Worm (Caenorhabditis elegans) whole organism, early embryonic: ENCODE measurements around the gene F14D2.19.

ENCODE experiments used
- B0310.2 ChIP-seq: sonication (generic microtip); optimal IDR thresholded peaks from 2 replicates; lab custom pipeline; 2016; ENCODE audit warnings: mild to moderate bottlenecking, missing genetic modification characterization, missing compliant biosample characterization
- F13C5.2 ChIP-seq: sonication (generic microtip); optimal IDR thresholded peaks from 2 replicates; lab custom pipeline; 2017; ENCODE audit warnings: mild to moderate bottlenecking, missing genetic modification characterization, inconsistent platforms, missing compliant biosample characterization
- aly-1 ChIP-seq: sonication (generic microtip); optimal IDR thresholded peaks from 2 replicates; lab custom pipeline; 2016; ENCODE audit warnings: missing genetic modification characterization, missing compliant biosample characterization
- ama-1 ChIP-seq: fragments of 150-350 bp; optimal IDR thresholded peaks from 2 replicates; lab custom pipeline; 2014
- ceh-13 ChIP-seq: fragments of 200-800 bp; sonication (Bioruptor generic); optimal IDR thresholded peaks from 2 replicates; lab custom pipeline; 2018; ENCODE audit warnings: mild to moderate bottlenecking, missing genetic modification characterization, missing compliant biosample characterization
- ceh-36 ChIP-seq: sonication (generic microtip); optimal IDR thresholded peaks from 2 replicates; lab custom pipeline; 2016; ENCODE audit warnings: missing genetic modification characterization, inconsistent platforms, missing compliant biosample characterization
- ets-7 ChIP-seq: sonication (generic microtip); optimal IDR thresholded peaks from 2 replicates; lab custom pipeline; 2016; ENCODE audit warnings: missing genotype, missing genetic modification characterization, missing compliant biosample characterization
- flt-1 ChIP-seq: fragments of 200-800 bp; sonication (Bioruptor generic); IDR thresholded peaks from 2 replicates; pipeline ENCODE4 v1.3.6; 2022; ENCODE audit warnings: missing genetic modification characterization, missing compliant biosample characterization
- hmbx-1 ChIP-seq: sonication (generic microtip); optimal IDR thresholded peaks from 2 replicates; lab custom pipeline; 2016; ENCODE audit warnings: mild to moderate bottlenecking, missing genetic modification characterization, missing compliant biosample characterization
- hmg-4 ChIP-seq: fragments of 200-800 bp; sonication (Bioruptor generic); optimal IDR thresholded peaks from 2 replicates; lab custom pipeline; 2018; ENCODE audit warnings: mild to moderate bottlenecking, missing genetic modification characterization, missing compliant biosample characterization
- hnd-1 ChIP-seq: sonication (generic microtip); optimal IDR thresholded peaks from 2 replicates; lab custom pipeline; 2016; ENCODE audit warnings: missing genetic modification characterization, missing compliant biosample characterization
- pes-1 ChIP-seq: fragments of 200-800 bp; sonication (Bioruptor generic); IDR thresholded peaks from 2 replicates; pipeline ENCODE4 v1.3.6; 2022; ENCODE audit warnings: missing genetic modification reagents, missing genetic modification characterization, missing compliant biosample characterization
- scrt-1 ChIP-seq: fragments of 200-800 bp; sonication (Bioruptor generic); IDR thresholded peaks from 2 replicates; pipeline ENCODE4 v1.3.6; 2022; ENCODE audit warnings: missing genetic modification characterization, missing compliant biosample characterization
- sea-1 ChIP-seq: fragments of 200-800 bp; sonication (Bioruptor generic); conservative IDR thresholded peaks from 2 replicates; pipeline ENCODE4 v1.3.6; 2022; ENCODE audit warnings: missing genetic modification characterization, missing compliant biosample characterization
- tbx-11 ChIP-seq: fragments of 200-800 bp; sonication (Bioruptor generic); IDR thresholded peaks from 2 replicates; pipeline ENCODE4 v1.3.6; 2022; ENCODE audit warnings: missing genetic modification characterization, missing compliant biosample characterization
- tbx-37 ChIP-seq: fragments of 200-800 bp; sonication (Bioruptor generic); conservative IDR thresholded peaks from 2 replicates; pipeline ENCODE4 v1.3.6; 2022; ENCODE audit warnings: missing genetic modification reagents, missing genetic modification characterization, missing compliant biosample characterization
- tra-4 ChIP-seq: sonication (generic microtip); optimal IDR thresholded peaks from 2 replicates; lab custom pipeline; 2017; ENCODE audit warnings: missing genetic modification characterization, missing compliant biosample characterization

Gene F14D2.19

ce11 chrII:3332039-3332438 lies 4.9 kb downstream of the F14D2.19 start, which contains the start of gene irld-27:
Gene irld-27 (plus strand): TSS chrII:3332339.
- TF ChIP-seq hnd-1 (tag; lab: Kevin White, UChicago): no peak
- TF ChIP-seq F13C5.2 (tag; lab: Kevin White, UChicago): no peak
- no peak for TF ChIP-seq ceh-36
- no peak for TF ChIP-seq aly-1
- TF ChIP-seq ama-1 (lab: Kevin White, UChicago): no peak
- no peak for TF ChIP-seq ceh-13
- TF ChIP-seq B0310.2 (tag; lab: Kevin White, UChicago): no peak
- no peak for TF ChIP-seq pes-1 (GFP tag; lab: Robert Waterston, UW)

DNA sequence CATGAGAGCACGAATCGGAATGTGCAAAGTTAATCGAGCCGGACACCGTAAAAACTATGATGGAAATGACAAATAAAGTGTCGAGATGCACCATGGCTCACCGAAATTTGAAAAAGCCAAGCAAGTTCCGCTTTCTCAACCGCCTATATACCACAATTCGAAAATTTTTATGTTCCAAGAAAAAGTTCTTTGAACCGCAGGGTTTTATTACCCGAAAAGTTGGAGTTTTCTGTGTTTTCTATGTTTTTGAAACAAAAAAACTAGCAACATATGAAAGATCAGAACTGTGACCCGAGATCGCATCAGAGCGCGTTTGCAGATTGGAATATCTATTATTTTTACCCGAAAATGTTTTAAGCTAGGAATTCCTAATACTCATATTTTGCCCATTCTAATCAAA lies 9.8 kb downstream of the F14D2.19 start, which contains the start of gene Y46D2A.3:
Y46D2A.3 (minus strand) TSS at position 101 of the 400 bp plus-strand sequence.
- TF ChIP-seq ama-1 (lab: Kevin White, UChicago): no peak
- TF ChIP-seq tra-4 (tag; lab: Kevin White, UChicago): no peak
- TF ChIP-seq ets-7 (tag; lab: Kevin White, UChicago): no peak
- no peak for TF ChIP-seq scrt-1
- no peak for TF ChIP-seq aly-1
- no peak for TF ChIP-seq F13C5.2 (tag; lab: Kevin White, UChicago)
- TF ChIP-seq ceh-13: no peak
- TF ChIP-seq tbx-37 (GFP tag; lab: Robert Waterston, UW): no peak
- no peak for TF ChIP-seq sea-1 (GFP tag; lab: Robert Waterston, UW)
- no peak for TF ChIP-seq pes-1 (GFP tag; lab: Robert Waterston, UW)
- TF ChIP-seq flt-1 (GFP tag; lab: Robert Waterston, UW): no peak
- TF ChIP-seq B0310.2 (tag; lab: Kevin White, UChicago): no peak
- no peak for TF ChIP-seq hmbx-1 (tag; lab: Kevin White, UChicago)
- TF ChIP-seq hnd-1 (tag; lab: Kevin White, UChicago): no peak
- TF ChIP-seq hmg-4 (GFP tag; lab: Kevin White, UChicago): no peak
- TF ChIP-seq ceh-36: no peak
- TF ChIP-seq tbx-11: no peak

DNA sequence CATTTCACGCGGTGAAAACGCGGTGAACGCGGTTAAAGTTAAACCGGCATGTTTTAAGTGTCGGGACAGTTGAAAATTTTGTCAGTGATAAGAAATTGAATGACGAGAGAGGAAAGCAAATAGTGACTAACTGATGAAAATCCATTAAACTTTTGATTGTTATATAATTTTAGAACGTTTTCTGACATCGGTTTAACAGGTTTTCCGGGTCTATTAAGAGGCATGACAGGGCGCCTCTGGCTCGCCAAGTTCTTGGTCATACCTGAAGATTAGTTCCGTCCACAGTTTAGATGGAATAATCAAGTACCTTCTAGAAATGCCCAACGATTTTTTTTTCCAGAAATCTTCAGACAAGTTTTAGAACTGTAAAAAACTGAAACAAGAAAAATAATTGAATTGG lies 13.8 kb downstream of the F14D2.19 start, which contains the start of gene Y46D2A.2:
Y46D2A.2 (minus strand) TSS at position 101 of the 400 bp plus-strand sequence.
- TF ChIP-seq flt-1 (GFP tag; lab: Robert Waterston, UW) (no peak), sea-1 (GFP tag; lab: Robert Waterston, UW) (no peak), B0310.2 (tag; lab: Kevin White, UChicago) (no peak), ceh-36 (no peak), ets-7 (tag; lab: Kevin White, UChicago) (no peak), ama-1 (lab: Kevin White, UChicago) (no peak), tbx-37 (GFP tag; lab: Robert Waterston, UW) (no peak), aly-1 (no peak), ceh-13 (no peak), hnd-1 (tag; lab: Kevin White, UChicago) (no peak), pes-1 (GFP tag; lab: Robert Waterston, UW) (no peak), tbx-11 (no peak), hmg-4 (GFP tag; lab: Kevin White, UChicago) (no peak), F13C5.2 (tag; lab: Kevin White, UChicago) (no peak), hmbx-1 (tag; lab: Kevin White, UChicago) (no peak), scrt-1 (no peak), tra-4 (tag; lab: Kevin White, UChicago) (no peak)

DNA sequence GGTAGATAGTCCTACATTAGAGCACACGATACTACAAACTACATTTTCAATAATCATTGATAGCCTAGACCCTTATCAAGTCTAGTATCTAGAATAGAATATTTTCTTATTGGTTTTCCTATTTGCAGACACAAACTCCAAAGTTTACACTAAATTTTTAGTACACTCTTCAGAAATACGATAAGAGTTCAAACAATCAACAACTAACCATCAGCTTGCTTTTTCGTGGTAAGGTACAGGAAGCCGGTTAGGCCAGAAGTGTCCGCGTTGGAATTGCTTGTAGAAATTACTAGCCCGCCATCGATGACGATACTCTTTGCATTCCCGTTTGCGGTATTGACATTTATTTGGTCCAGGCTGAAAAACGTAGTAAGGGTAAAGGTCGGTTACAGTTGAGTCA lies 14.7 kb downstream of the F14D2.19 start, which contains the start of gene Y46D2A.1:
Y46D2A.1 (plus strand) TSS at position 301 of the 400 bp plus-strand sequence.
- no peak for TF ChIP-seq tbx-11
- TF ChIP-seq ama-1 (lab: Kevin White, UChicago): no peak
- no peak for TF ChIP-seq flt-1 (GFP tag; lab: Robert Waterston, UW)
- TF ChIP-seq hmbx-1 (tag; lab: Kevin White, UChicago): no peak
- TF ChIP-seq scrt-1: no peak
- TF ChIP-seq sea-1 (GFP tag; lab: Robert Waterston, UW): no peak
- TF ChIP-seq aly-1: no peak
- no peak for TF ChIP-seq F13C5.2 (tag; lab: Kevin White, UChicago)
- TF ChIP-seq tbx-37 (GFP tag; lab: Robert Waterston, UW): no peak
- no peak for TF ChIP-seq hnd-1 (tag; lab: Kevin White, UChicago)
- TF ChIP-seq tra-4 (tag; lab: Kevin White, UChicago): no peak
- TF ChIP-seq ets-7 (tag; lab: Kevin White, UChicago): no peak
- no peak for TF ChIP-seq B0310.2 (tag; lab: Kevin White, UChicago)

ce11 chrII:3318839-3319238 lies 18.1 kb downstream of the F14D2.19 start:
- TF ChIP-seq tbx-37 (GFP tag; lab: Robert Waterston, UW) (no peak), flt-1 (GFP tag; lab: Robert Waterston, UW) (no peak), scrt-1 (no peak), sea-1 (GFP tag; lab: Robert Waterston, UW) (no peak), tra-4 (tag; lab: Kevin White, UChicago) (no peak), tbx-11 (no peak), hmbx-1 (tag; lab: Kevin White, UChicago) (no peak)

ce11 chrII:3313442-3313841 lies 23.5 kb downstream of the F14D2.19 start, which contains the start of gene F39E9.6:
Gene F39E9.6 (minus strand): TSS chrII:3313542.
- TF ChIP-seq hmg-4 (GFP tag; lab: Kevin White, UChicago): no peak
- no peak for TF ChIP-seq ceh-36
- TF ChIP-seq flt-1 (GFP tag; lab: Robert Waterston, UW): no peak
- no peak for TF ChIP-seq aly-1
- TF ChIP-seq hnd-1 (tag; lab: Kevin White, UChicago): no peak
- TF ChIP-seq tbx-11: no peak
- no peak for TF ChIP-seq ama-1 (lab: Kevin White, UChicago)
- TF ChIP-seq tbx-37 (GFP tag; lab: Robert Waterston, UW): no peak
- TF ChIP-seq ceh-13: no peak
- TF ChIP-seq tra-4 (tag; lab: Kevin White, UChicago): no peak
- TF ChIP-seq B0310.2 (tag; lab: Kevin White, UChicago): no peak
- no peak for TF ChIP-seq pes-1 (GFP tag; lab: Robert Waterston, UW)
- TF ChIP-seq sea-1 (GFP tag; lab: Robert Waterston, UW): no peak
- TF ChIP-seq ets-7 (tag; lab: Kevin White, UChicago): no peak
- no peak for TF ChIP-seq hmbx-1 (tag; lab: Kevin White, UChicago)
- no peak for TF ChIP-seq F13C5.2 (tag; lab: Kevin White, UChicago)
- TF ChIP-seq scrt-1: no peak
